Worm (Caenorhabditis elegans) whole organism, mixed stage, embryonic: ENCODE measurements around the gene F07E5.7.

Source experiments
- bed-3 ChIP-seq: fragments of 200-800 bp; sonication (Bioruptor generic); optimal IDR thresholded peaks from 3 replicates; lab custom pipeline; 2018; ENCODE audit warnings: mild to moderate bottlenecking, missing genetic modification characterization, moderate library complexity, missing compliant biosample characterization
- blmp-1 ChIP-seq: fragments of 150-350 bp; optimal IDR thresholded peaks from 2 replicates; lab custom pipeline; 2014; ENCODE audit warnings: missing biosample characterization, missing genetic modification characterization
- ceh-39 ChIP-seq: fragments of 150-350 bp; optimal IDR thresholded peaks from 2 replicates; lab custom pipeline; 2014; ENCODE audit warnings: missing biosample characterization, missing genetic modification characterization
- ceh-43 ChIP-seq: fragments of 200-800 bp; sonication (Bioruptor generic); optimal IDR thresholded peaks from 2 replicates; lab custom pipeline; 2018; ENCODE audit warnings: mild to moderate bottlenecking, missing genetic modification characterization, moderate library complexity, missing compliant biosample characterization
- ces-1 ChIP-seq: fragments of 150-350 bp; optimal IDR thresholded peaks from 2 replicates; lab custom pipeline; 2014; ENCODE audit warnings: missing biosample characterization, missing genetic modification reagents, missing genetic modification characterization
- cnd-1 ChIP-seq: fragments of 200-800 bp; sonication (Bioruptor generic); optimal IDR thresholded peaks from 2 replicates; lab custom pipeline; 2018; ENCODE audit warnings: mild to moderate bottlenecking, missing genetic modification characterization, missing compliant biosample characterization
- drap-1 ChIP-seq: fragments of 200-800 bp; sonication (Bioruptor generic); optimal IDR thresholded peaks from 3 replicates; lab custom pipeline; 2018; ENCODE audit warnings: mild to moderate bottlenecking, missing genetic modification characterization, missing compliant biosample characterization
- elt-1 ChIP-seq: sonication (generic microtip); optimal IDR thresholded peaks from 2 replicates; lab custom pipeline; 2017; ENCODE audit warnings: missing genetic modification characterization, mild to moderate bottlenecking, missing compliant biosample characterization, antibody characterized with exemption, moderate library complexity, borderline replicate concordance; ENCODE audit not compliant: insufficient read depth
- elt-3 ChIP-seq: fragments of 150-350 bp; optimal IDR thresholded peaks from 2 replicates; lab custom pipeline; 2014; ENCODE audit warnings: missing biosample characterization, missing genetic modification characterization
- flh-1 ChIP-seq: fragments of 200-800 bp; sonication (Bioruptor generic); optimal IDR thresholded peaks from 2 replicates; lab custom pipeline; 2018; ENCODE audit warnings: mild to moderate bottlenecking, missing genetic modification characterization, moderate library complexity, missing compliant biosample characterization
- hlh-1 ChIP-seq: fragments of 150-350 bp; optimal IDR thresholded peaks from 2 replicates; lab custom pipeline; 2014; ENCODE audit warnings: missing biosample characterization, missing genetic modification reagents, missing genetic modification characterization
- lin-13 ChIP-seq: fragments of 150-350 bp; optimal IDR thresholded peaks from 2 replicates; lab custom pipeline; 2014; ENCODE audit warnings: missing biosample characterization, missing genetic modification characterization
- lin-32 ChIP-seq: fragments of 200-800 bp; sonication (Bioruptor generic); optimal IDR thresholded peaks from 2 replicates; lab custom pipeline; 2018; ENCODE audit warnings: mild to moderate bottlenecking, missing genetic modification characterization, missing compliant biosample characterization
- lsy-2 ChIP-seq: fragments of 150-350 bp; optimal IDR thresholded peaks from 2 replicates; lab custom pipeline; 2014; ENCODE audit warnings: missing biosample characterization, missing genetic modification characterization
- mab-5 ChIP-seq: fragments of 150-350 bp; optimal IDR thresholded peaks from 2 replicates; lab custom pipeline; 2014; ENCODE audit warnings: missing biosample characterization, missing genetic modification characterization
- mep-1 ChIP-seq: fragments of 150-350 bp; optimal IDR thresholded peaks from 2 replicates; lab custom pipeline; 2017; ENCODE audit warnings: missing biosample characterization, missing genetic modification reagents, missing genetic modification characterization, inconsistent platforms
- nhr-12 ChIP-seq: fragments of 150-350 bp; optimal IDR thresholded peaks from 2 replicates; lab custom pipeline; 2014; ENCODE audit warnings: missing biosample characterization, missing genetic modification characterization
- nhr-2 ChIP-seq: fragments of 150-350 bp; optimal IDR thresholded peaks from 2 replicates; lab custom pipeline; 2014; ENCODE audit warnings: missing biosample characterization, missing genetic modification characterization
- nhr-237 ChIP-seq: fragments of 150-350 bp; optimal IDR thresholded peaks from 2 replicates; lab custom pipeline; 2014; ENCODE audit warnings: missing biosample characterization, missing genetic modification characterization
- nhr-28 ChIP-seq: fragments of 150-350 bp; optimal IDR thresholded peaks from 2 replicates; lab custom pipeline; 2014; ENCODE audit warnings: missing biosample characterization, missing genetic modification characterization
- nhr-76 ChIP-seq: sonication (generic microtip); optimal IDR thresholded peaks from 2 replicates; lab custom pipeline; 2017; ENCODE audit warnings: missing biosample characterization, missing genetic modification characterization
- pha-4 ChIP-seq: fragments of 150-350 bp; optimal IDR thresholded peaks from 2 replicates; lab custom pipeline; 2018; ENCODE audit warnings: missing biosample characterization, missing genetic modification reagents, missing genetic modification characterization
- sem-2 ChIP-seq: fragments of 200-800 bp; sonication (Bioruptor generic); optimal IDR thresholded peaks from 2 replicates; lab custom pipeline; 2018; ENCODE audit warnings: mild to moderate bottlenecking, missing genetic modification characterization, missing compliant biosample characterization
- snpc-4 ChIP-seq: fragments of 150-350 bp; optimal IDR thresholded peaks from 2 replicates; lab custom pipeline; 2014; ENCODE audit warnings: missing biosample characterization, missing genetic modification characterization
- sptf-1 ChIP-seq: sonication (generic microtip); optimal IDR thresholded peaks from 2 replicates; lab custom pipeline; 2017; ENCODE audit warnings: mild to moderate bottlenecking, missing genetic modification characterization, moderate library complexity, missing compliant biosample characterization
- tbx-8 ChIP-seq: fragments of 200-800 bp; sonication (Bioruptor generic); optimal IDR thresholded peaks from 2 replicates; lab custom pipeline; 2018; ENCODE audit warnings: mild to moderate bottlenecking, missing genetic modification characterization, moderate library complexity, missing compliant biosample characterization
- unc-120 ChIP-seq: sonication (generic microtip); optimal IDR thresholded peaks from 2 replicates; lab custom pipeline; 2017; ENCODE audit warnings: missing genetic modification characterization, missing compliant biosample characterization; ENCODE audit not compliant: poor library complexity, severe bottlenecking
- unc-62 ChIP-seq: fragments of 150-350 bp; optimal IDR thresholded peaks from 2 replicates; lab custom pipeline; 2014; ENCODE audit warnings: missing biosample characterization, missing genetic modification reagents, missing genetic modification characterization

F07E5.7 gene

ce11 chrII:2071429-2071828, at the start of gene F07E5.7:
Gene F07E5.7 (minus strand): TSS chrII:2071529.
- no peak for TF ChIP-seq lsy-2 (tag; lab: Kevin White, UChicago)
- TF ChIP-seq cnd-1 (tag; lab: Kevin White, UChicago) = no peak
- TF ChIP-seq unc-62 (GFP tag; lab: Kevin White, UChicago) = no peak
- TF ChIP-seq mab-5 (tag; lab: Kevin White, UChicago) = no peak
- no peak for TF ChIP-seq hlh-1 (tag; lab: Kevin White, UChicago)
- TF ChIP-seq nhr-2 (tag; lab: Kevin White, UChicago) = no peak
- TF ChIP-seq nhr-28 (tag; lab: Kevin White, UChicago) = no peak
- TF ChIP-seq lin-32 (GFP tag; lab: Kevin White, UChicago) = no peak
- TF ChIP-seq bed-3 (GFP tag; lab: Kevin White, UChicago) = no peak

ce11 chrII:2116794-2117193, 45.5 kb upstream of the F07E5.7 start, which contains the start of gene srh-195:
Gene srh-195 (minus strand): TSS chrII:2116894.
- TF ChIP-seq unc-62 (GFP tag; lab: Kevin White, UChicago) (no peak), bed-3 (GFP tag; lab: Kevin White, UChicago) (no peak), cnd-1 (tag; lab: Kevin White, UChicago) (no peak), ceh-39 (tag; lab: Kevin White, UChicago) (no peak)

- TF ChIP-seq drap-1 (no peak), lin-13 (tag; lab: Kevin White, UChicago) (no peak), nhr-76 (tag; lab: Kevin White, UChicago) (no peak), tbx-8 (no peak), sem-2 (GFP tag; lab: Kevin White, UChicago) (no peak), ces-1 (no peak), unc-120 (tag; lab: Kevin White, UChicago) (no peak)
These were observed 43.2 kb upstream of the F07E5.7 start for ce11 chrII:2114488-2114887.

- TF ChIP-seq sem-2 (GFP tag; lab: Kevin White, UChicago) (no peak), ces-1 (no peak), elt-1 (tag; lab: Kevin White, UChicago) (no peak), elt-3 (no peak), nhr-12 (tag; lab: Kevin White, UChicago) (no peak), lin-32 (GFP tag; lab: Kevin White, UChicago) (no peak), hlh-1 (tag; lab: Kevin White, UChicago) (no peak), nhr-237 (tag; lab: Kevin White, UChicago) (no peak), mab-5 (tag; lab: Kevin White, UChicago) (no peak), mep-1 (tag; lab: Kevin White, UChicago) (no peak), snpc-4 (tag; lab: Kevin White, UChicago) (no peak), sptf-1 (no peak), unc-62 (GFP tag; lab: Kevin White, UChicago) (no peak), lsy-2 (tag; lab: Kevin White, UChicago) (no peak)
These were observed 41.6 kb upstream of the F07E5.7 start, which contains the start of gene R52.6 for ce11 chrII:2112948-2113347. Gene R52.6 (minus strand): TSS chrII:2113048.

DNA sequence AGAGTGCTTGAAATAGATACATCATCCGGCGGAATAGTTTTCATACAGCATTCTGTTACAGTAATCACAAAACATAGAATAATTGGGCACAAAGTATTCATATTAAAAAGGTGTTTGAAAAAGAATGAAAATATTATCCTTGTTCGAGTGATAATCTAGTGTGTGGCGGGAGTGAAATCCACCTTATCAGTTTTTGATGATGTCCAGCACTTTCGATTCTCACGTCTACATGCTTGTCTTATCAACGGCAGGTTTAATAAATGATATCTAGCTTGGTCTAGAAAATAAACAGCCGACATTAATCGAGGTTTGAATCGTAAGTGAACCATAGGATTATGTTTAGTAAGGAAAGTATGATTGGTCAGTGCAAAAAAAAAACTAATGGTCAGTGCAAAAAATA, 38.6 kb upstream of the F07E5.7 start, which contains the start of gene R52.5:
Gene R52.5, minus strand, starts transcription at position 101 of the 400 bp plus-strand sequence.
- TF ChIP-seq mab-5 (tag; lab: Kevin White, UChicago) (no peak), unc-62 (GFP tag; lab: Kevin White, UChicago) (no peak), ceh-43 (GFP tag; lab: Kevin White, UChicago) (no peak), sem-2 (GFP tag; lab: Kevin White, UChicago) (no peak), nhr-12 (tag; lab: Kevin White, UChicago) (no peak), tbx-8 (no peak), nhr-28 (tag; lab: Kevin White, UChicago) (no peak), ceh-39 (tag; lab: Kevin White, UChicago) (no peak)

DNA sequence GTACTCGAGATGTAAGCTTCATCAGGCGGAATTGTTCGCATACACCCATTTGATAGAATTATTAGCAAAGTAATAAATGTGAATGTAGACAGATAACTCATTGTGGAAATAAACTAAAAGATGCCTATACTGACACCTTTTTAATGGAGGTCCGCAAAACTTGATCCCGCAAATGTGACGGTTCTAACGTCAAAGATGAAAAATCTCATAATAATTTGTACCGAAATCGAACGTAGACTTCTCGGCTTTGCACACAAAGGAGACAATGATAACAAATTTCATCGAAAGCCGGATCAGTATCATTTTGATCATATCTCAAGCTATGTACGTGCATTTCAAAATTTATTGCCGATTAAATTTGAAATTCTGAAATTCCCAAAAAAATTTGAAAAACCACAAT, 37.0 kb upstream of the F07E5.7 start, which contains the start of gene R52.4:
Gene R52.4, minus strand, starts transcription at position 101 of the 400 bp plus-strand sequence.
- TF ChIP-seq nhr-237 (tag; lab: Kevin White, UChicago) (no peak), nhr-12 (tag; lab: Kevin White, UChicago) (no peak), unc-120 (tag; lab: Kevin White, UChicago) (no peak), flh-1 (GFP tag; lab: Kevin White, UChicago) (no peak), pha-4 (tag; lab: Kevin White, UChicago) (no peak), blmp-1 (tag; lab: Kevin White, UChicago) (no peak), elt-3 (no peak), lsy-2 (tag; lab: Kevin White, UChicago) (no peak)
- TF ChIP-seq, all 35 proteins: peak for 0
